Fruit fly (Drosophila melanogaster): ENCODE data around the gene CG31463.

DNA sequence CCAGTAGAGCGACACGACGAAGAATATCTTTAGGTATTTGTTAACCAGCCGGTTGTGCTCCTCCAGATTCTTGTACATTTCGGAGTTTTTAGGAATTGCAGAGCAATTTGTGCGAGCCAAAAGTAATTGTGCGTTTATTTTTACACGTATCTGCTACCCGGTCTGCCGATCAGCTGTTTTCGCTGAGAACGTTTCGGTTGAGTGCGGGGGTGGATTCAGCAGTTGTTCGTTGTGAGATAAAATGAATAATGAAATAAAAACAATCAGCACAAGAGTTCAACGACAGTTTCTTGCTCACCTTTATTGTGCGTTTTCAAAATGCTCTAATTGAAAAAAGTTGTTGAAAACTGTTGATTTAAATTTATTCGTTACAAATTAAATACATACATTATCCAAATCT lies 11.7 kb downstream of the CG31463 start, which contains the start of gene nac:
- TF ChIP-seq EcR (GFP tag; optimal IDR thresholded peaks at IDR 0.05), result no peak
- no peak for TF ChIP-seq pan (optimal IDR thresholded peaks at IDR 0.05)

Data from whole organism.